Fruit fly (Drosophila melanogaster) whole organism, pupa: ENCODE results near the gene Rpp14b.

Experiments
- CG10348 ChIP-seq: fragments of 200-800 bp; sonication (Bioruptor generic); IDR thresholded peaks from 2 replicates; pipeline ENCODE4 v1.3.6; 2022; ENCODE audit warnings: missing biosample characterization, missing genetic modification characterization
- CG12605 ChIP-seq: fragments of 200-800 bp; sonication (Bioruptor generic); IDR thresholded peaks from 2 replicates; pipeline ENCODE4 v1.3.6; 2022; ENCODE audit warnings: missing biosample characterization, missing genetic modification characterization
- CG13204 ChIP-seq: fragments of 200-800 bp; sonication (Bioruptor generic); optimal IDR thresholded peaks from 2 replicates; lab custom pipeline; 2018; ENCODE audit warnings: missing biosample characterization, mild to moderate bottlenecking, missing genetic modification characterization, moderate library complexity
- CG14655 ChIP-seq: fragments of 200-800 bp; sonication (Bioruptor generic); optimal IDR thresholded peaks from 3 replicates; lab custom pipeline; 2017; ENCODE audit warnings: mild to moderate bottlenecking, missing biosample characterization, missing genetic modification reagents, missing genetic modification characterization
- CG15710 ChIP-seq: fragments of 200-800 bp; sonication (Bioruptor generic); optimal IDR thresholded peaks from 2 replicates; lab custom pipeline; 2018; ENCODE audit warnings: missing biosample characterization, mild to moderate bottlenecking, missing genetic modification characterization, moderate library complexity
- CG17806 ChIP-seq: fragments of 200-800 bp; sonication (Bioruptor generic); optimal IDR thresholded peaks from 2 replicates; lab custom pipeline; 2018; ENCODE audit warnings: missing biosample characterization, mild to moderate bottlenecking, missing genetic modification characterization, moderate library complexity
- CG32121 ChIP-seq: fragments of 200-800 bp; sonication (Bioruptor generic); IDR thresholded peaks from 2 replicates; pipeline ENCODE4 v1.3.6; 2022; ENCODE audit warnings: missing biosample characterization, missing genetic modification characterization
- CG34367 ChIP-seq: fragments of 200-800 bp; sonication (Bioruptor generic); optimal IDR thresholded peaks from 2 replicates; lab custom pipeline; 2018; ENCODE audit warnings: missing biosample characterization, mild to moderate bottlenecking, missing genetic modification characterization
- CG4496 ChIP-seq: fragments of 200-800 bp; sonication (Bioruptor generic); IDR thresholded peaks from 3 replicates; pipeline ENCODE4 v1.3.6; 2022; ENCODE audit warnings: missing biosample characterization, missing genetic modification characterization
- CG8159 ChIP-seq: fragments of 200-800 bp; sonication (Bioruptor generic); optimal IDR thresholded peaks from 3 replicates; lab custom pipeline; 2018; ENCODE audit warnings: missing biosample characterization, mild to moderate bottlenecking, missing genetic modification characterization, moderate library complexity
- CG8301 ChIP-seq: fragments of 200-800 bp; sonication (Bioruptor generic); optimal IDR thresholded peaks from 2 replicates; lab custom pipeline; 2018; ENCODE audit warnings: missing biosample characterization, mild to moderate bottlenecking, missing genetic modification characterization
- CG9948 ChIP-seq: fragments of 200-800 bp; sonication (Bioruptor generic); optimal IDR thresholded peaks from 2 replicates; lab custom pipeline; 2018; ENCODE audit warnings: missing biosample characterization, mild to moderate bottlenecking, missing genetic modification characterization, moderate library complexity
- D1 ChIP-seq: fragments of 200-800 bp; sonication (Bioruptor generic); optimal IDR thresholded peaks from 2 replicates; lab custom pipeline; 2018; ENCODE audit warnings: missing biosample characterization, mild to moderate bottlenecking, missing genetic modification characterization, moderate library complexity
- EcR ChIP-seq: fragments of 200-800 bp; sonication (Bioruptor generic); optimal IDR thresholded peaks from 3 replicates; lab custom pipeline; 2019; ENCODE audit warnings: missing biosample characterization, missing genetic modification characterization, mild to moderate bottlenecking, moderate library complexity, missing genetic modification reagents
- Ets98B ChIP-seq: fragments of 200-800 bp; sonication (Bioruptor generic); IDR thresholded peaks from 2 replicates; pipeline ENCODE4 v1.3.6; 2022; ENCODE audit warnings: missing biosample characterization, missing genetic modification characterization
- Pif1A ChIP-seq: fragments of 200-800 bp; sonication (Bioruptor generic); optimal IDR thresholded peaks from 3 replicates; lab custom pipeline; 2016; ENCODE audit warnings: missing biosample characterization, missing genetic modification characterization
- Pif1B ChIP-seq: fragments of 200-800 bp; sonication (Bioruptor generic); optimal IDR thresholded peaks from 3 replicates; lab custom pipeline; 2016; ENCODE audit warnings: missing biosample characterization, missing genetic modification characterization
- Snoo ChIP-seq: fragments of 200-800 bp; sonication (Bioruptor generic); optimal IDR thresholded peaks from 3 replicates; lab custom pipeline; 2017; ENCODE audit warnings: missing biosample characterization, mild to moderate bottlenecking, missing genetic modification characterization, inconsistent platforms
- fd96Ca ChIP-seq: fragments of 200-800 bp; sonication (Bioruptor generic); IDR thresholded peaks from 3 replicates; pipeline ENCODE4 v1.3.6; 2022; ENCODE audit warnings: missing biosample characterization, missing genetic modification characterization
- gl ChIP-seq: fragments of 200-800 bp; sonication (Bioruptor generic); optimal IDR thresholded peaks from 2 replicates; lab custom pipeline; 2018; ENCODE audit warnings: missing biosample characterization, mild to moderate bottlenecking, missing genetic modification characterization
- rn ChIP-seq: fragments of 200-800 bp; sonication (Bioruptor generic); IDR thresholded peaks from 2 replicates; pipeline ENCODE4 v1.3.6; 2022; ENCODE audit warnings: missing biosample characterization, missing genetic modification characterization

Gene Rpp14b

dm6 chr3R:30084137-30084536 lies 28.4 kb downstream of the Rpp14b start:
- no peak for TF ChIP-seq CG4496 (GFP tag; lab: Robert Waterston, UW)
- no peak for TF ChIP-seq Ets98B
- TF ChIP-seq CG32121 (GFP tag; lab: Robert Waterston, UW) = no peak
- no peak for TF ChIP-seq gl (tag; lab: Kevin White, UChicago)
- TF ChIP-seq CG8301 = no peak
- TF ChIP-seq Pif1B (GFP tag; lab: Kevin White, UChicago) = no peak
- no peak for TF ChIP-seq CG10348 (GFP tag; lab: Robert Waterston, UW)
- TF ChIP-seq rn (GFP tag; lab: Robert Waterston, UW) = no peak
- no peak for TF ChIP-seq CG17806 (tag; lab: Kevin White, UChicago)
- no peak for TF ChIP-seq fd96Ca (GFP tag; lab: Robert Waterston, UW)
- TF ChIP-seq Snoo (tag; lab: Kevin White, UChicago) = no peak
- TF ChIP-seq CG9948 = no peak
- TF ChIP-seq D1 (tag; lab: Kevin White, UChicago) = no peak
- TF ChIP-seq CG34367 = no peak
- no peak for TF ChIP-seq CG15710
- no peak for TF ChIP-seq CG12605 (GFP tag; lab: Robert Waterston, UW)
- TF ChIP-seq EcR (GFP tag; lab: Kevin White, UChicago) = no peak
- no peak for TF ChIP-seq CG14655 (GFP tag; lab: Kevin White, UChicago)

- TF ChIP-seq D1 (tag; lab: Kevin White, UChicago) = no peak
- TF ChIP-seq CG14655 (GFP tag; lab: Kevin White, UChicago) = peak; percentile 47
- no peak for TF ChIP-seq CG10348 (GFP tag; lab: Robert Waterston, UW)
- no peak for TF ChIP-seq CG13204 (GFP tag; lab: Kevin White, UChicago)
- peak; percentile 17 for TF ChIP-seq CG15710
- no peak for TF ChIP-seq CG32121 (GFP tag; lab: Robert Waterston, UW)
- peak; percentile 20 for TF ChIP-seq Pif1A (GFP tag; lab: Kevin White, UChicago)
- peak; percentile 22; the same call in 1 of the 3 replicates for TF ChIP-seq fd96Ca (GFP tag; lab: Robert Waterston, UW)
- peak; percentile 83 for TF ChIP-seq EcR (GFP tag; lab: Kevin White, UChicago)
- no peak for TF ChIP-seq CG34367
- no peak for TF ChIP-seq Ets98B
- TF ChIP-seq CG8159 (tag; lab: Kevin White, UChicago) = peak; percentile 30
- no peak for TF ChIP-seq rn (GFP tag; lab: Robert Waterston, UW)
- TF ChIP-seq Pif1B (GFP tag; lab: Kevin White, UChicago) = peak; percentile 5
- peak; percentile 17 for TF ChIP-seq CG8301
- 0 out of 3 replicates have a peak, but pooled peaks have one; percentile 41 for TF ChIP-seq CG4496 (GFP tag; lab: Robert Waterston, UW)
- peak; percentile 27 for TF ChIP-seq gl (tag; lab: Kevin White, UChicago)
- no peak for TF ChIP-seq CG12605 (GFP tag; lab: Robert Waterston, UW)
- TF ChIP-seq CG17806 (tag; lab: Kevin White, UChicago) = no peak
- TF ChIP-seq CG9948 = no peak
- TF ChIP-seq Snoo (tag; lab: Kevin White, UChicago) = no peak
Observed at dm6 chr3R:30090261-30091006, 34.7 kb downstream of the Rpp14b start.

- no peak for TF ChIP-seq Pif1A (GFP tag; lab: Kevin White, UChicago)
- TF ChIP-seq Pif1B (GFP tag; lab: Kevin White, UChicago) = no peak
- TF ChIP-seq fd96Ca (GFP tag; lab: Robert Waterston, UW) = no peak
- no peak for TF ChIP-seq CG32121 (GFP tag; lab: Robert Waterston, UW)
- TF ChIP-seq CG12605 (GFP tag; lab: Robert Waterston, UW) = no peak
- no peak for TF ChIP-seq Ets98B
- no peak for TF ChIP-seq CG10348 (GFP tag; lab: Robert Waterston, UW)
- no peak for TF ChIP-seq CG8301
- TF ChIP-seq CG13204 (GFP tag; lab: Kevin White, UChicago) = no peak
- no peak for TF ChIP-seq gl (tag; lab: Kevin White, UChicago)
- TF ChIP-seq CG17806 (tag; lab: Kevin White, UChicago) = no peak
- no peak for TF ChIP-seq CG15710
- TF ChIP-seq CG8159 (tag; lab: Kevin White, UChicago) = no peak
- no peak for TF ChIP-seq CG4496 (GFP tag; lab: Robert Waterston, UW)
Observed at dm6 chr3R:30091795-30092699, 36.3 kb downstream of the Rpp14b start.

- no peak for TF ChIP-seq gl (tag; lab: Kevin White, UChicago)
- TF ChIP-seq CG10348 (GFP tag; lab: Robert Waterston, UW) = 0 out of 2 replicates have a peak, but pooled peaks have one; percentile 22
- no peak for TF ChIP-seq CG12605 (GFP tag; lab: Robert Waterston, UW)
- no peak for TF ChIP-seq EcR (GFP tag; lab: Kevin White, UChicago)
- no peak for TF ChIP-seq CG34367
- no peak for TF ChIP-seq CG8159 (tag; lab: Kevin White, UChicago)
- peak; percentile 56 for TF ChIP-seq CG14655 (GFP tag; lab: Kevin White, UChicago)
- peak; percentile 68; the same call in 1 of the 2 replicates for TF ChIP-seq rn (GFP tag; lab: Robert Waterston, UW)
- peak; percentile 86 for TF ChIP-seq CG32121 (GFP tag; lab: Robert Waterston, UW)
- TF ChIP-seq Pif1B (GFP tag; lab: Kevin White, UChicago) = peak; percentile 3
- TF ChIP-seq CG8301 = peak; percentile 58
- peak; percentile 86 for TF ChIP-seq fd96Ca (GFP tag; lab: Robert Waterston, UW)
- peak; percentile 21 for TF ChIP-seq CG9948
- no peak for TF ChIP-seq CG15710
- TF ChIP-seq D1 (tag; lab: Kevin White, UChicago) = no peak
- TF ChIP-seq Snoo (tag; lab: Kevin White, UChicago) = no peak
- peak; percentile 86 for TF ChIP-seq Ets98B
- peak; percentile 88 for TF ChIP-seq CG4496 (GFP tag; lab: Robert Waterston, UW)
- peak; percentile 16 for TF ChIP-seq CG17806 (tag; lab: Kevin White, UChicago)
- peak; percentile 67 for TF ChIP-seq Pif1A (GFP tag; lab: Kevin White, UChicago)
- no peak for TF ChIP-seq CG13204 (GFP tag; lab: Kevin White, UChicago)
Observed at dm6 chr3R:30092700-30093044, 36.9 kb downstream of the Rpp14b start.
